Worm (Caenorhabditis elegans) whole organism, L1 larva: ENCODE measurements around the gene col-108.

ENCODE experiments used
- egl-27 ChIP-seq, 2 experiments: fragments of 150-350 bp in 1 of 2; sonication (generic microtip); optimal IDR thresholded peaks; 3 replicates each; lab custom pipeline; 2017 to 2018; ENCODE audit warnings: missing biosample characterization in 2 of 2, missing genetic modification characterization in 2 of 2, missing genetic modification reagents in 2 of 2
- lin-39 ChIP-seq: fragments of 150-350 bp; optimal IDR thresholded peaks from 2 replicates; lab custom pipeline; 2014; ENCODE audit warnings: missing biosample characterization, missing genetic modification reagents, missing genetic modification characterization
- nhr-237 ChIP-seq: fragments of 150-350 bp; optimal IDR thresholded peaks from 2 replicates; lab custom pipeline; 2014; ENCODE audit warnings: missing biosample characterization, missing genetic modification characterization
- skn-1 ChIP-seq: fragments of 150-350 bp; optimal IDR thresholded peaks from 2 replicates; lab custom pipeline; 2014; ENCODE audit warnings: missing biosample characterization, missing genetic modification characterization
- swsn-7 ChIP-seq: sonication (generic microtip); optimal IDR thresholded peaks from 2 replicates; lab custom pipeline; 2016; ENCODE audit warnings: missing genetic modification characterization, missing compliant biosample characterization

DNA sequence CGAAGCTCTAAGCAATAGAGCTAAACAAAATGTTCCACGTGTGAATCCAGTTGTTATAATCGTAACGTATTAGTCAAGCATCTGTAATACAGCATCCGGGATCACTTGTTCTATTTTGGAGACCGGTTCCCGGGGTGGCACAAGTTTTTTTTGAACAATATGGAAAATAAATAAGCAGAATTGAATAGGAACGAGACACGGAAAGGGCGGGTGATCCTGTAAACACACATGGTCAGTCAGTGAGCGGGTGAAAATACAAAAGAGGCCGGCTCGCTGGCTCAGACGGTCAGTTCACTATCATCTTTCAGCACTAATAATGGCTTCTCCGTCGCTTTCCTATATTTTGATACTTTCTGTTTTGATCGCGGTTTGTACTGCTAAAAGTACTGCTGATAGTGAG, 42.5 kb upstream of the col-108 start, which contains the start of gene K08D12.8:
- TF ChIP-seq swsn-7 (tag; lab: Kevin White, UChicago) (no peak), egl-27 (tag; optimal IDR thresholded peaks at IDR 0.05; lab: Kevin White, UChicago) (no peak), nhr-237 (tag; lab: Kevin White, UChicago) (no peak), skn-1 (tag; lab: Kevin White, UChicago) (no peak), lin-39 (tag; lab: Kevin White, UChicago) (no peak)
